Fruit fly (Drosophila melanogaster) whole organism, pupa: ENCODE measurements around the gene CG33337.

Experiments
- CG8159 ChIP-seq: fragments of 200-800 bp; sonication (Bioruptor generic); optimal IDR thresholded peaks from 3 replicates; lab custom pipeline; 2018; ENCODE audit warnings: missing biosample characterization, mild to moderate bottlenecking, missing genetic modification characterization, moderate library complexity
- Snoo ChIP-seq: fragments of 200-800 bp; sonication (Bioruptor generic); optimal IDR thresholded peaks from 3 replicates; lab custom pipeline; 2017; ENCODE audit warnings: missing biosample characterization, mild to moderate bottlenecking, missing genetic modification characterization, inconsistent platforms

DNA sequence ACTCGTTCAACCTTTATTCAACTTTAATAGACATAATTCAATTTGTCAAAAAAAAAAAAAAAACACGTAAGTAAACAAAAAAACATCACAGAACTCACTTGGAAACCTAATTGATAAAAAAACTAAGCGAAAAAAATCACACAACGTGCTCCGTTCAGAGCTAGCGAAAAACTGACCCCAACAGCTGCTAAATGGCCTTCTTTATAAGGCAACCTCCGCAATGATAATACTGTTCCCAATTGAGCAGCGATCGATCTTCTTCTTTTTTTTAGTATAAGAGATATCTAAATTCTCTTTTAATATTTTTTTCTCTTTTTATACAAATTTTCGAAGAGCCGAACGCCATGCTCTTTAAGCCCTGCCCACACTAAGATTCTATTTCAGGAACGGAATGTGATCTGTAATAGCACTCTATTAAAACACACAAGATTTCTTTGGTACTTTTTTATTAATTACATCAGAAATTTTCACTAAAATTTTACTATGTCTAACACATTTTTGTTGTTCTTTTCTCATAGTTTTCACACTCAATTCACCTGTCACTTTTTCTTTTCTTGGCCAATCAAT lies 12.8 kb upstream of the CG33337 start, which contains the start of gene CG10184:
- TF ChIP-seq CG8159 (no peak), Snoo (tag; lab: Kevin White, UChicago) (no peak)
